ENCODE assay signal across 1 fruit fly cellular context in genomic region chrX:6375636-6376035, dm6.
TF ChIP-seq lines count a peak whose summit lies in the region.

No protein-coding gene starts in this region.

TF ChIP-seq in whole organism, embryonic, 481 proteins besides CTCF, POLR2A, EP300 and RAD21 (continued from another document and continues in another):
- TF ChIP-seq CG10209 (GFP tag; optimal IDR thresholded peaks at IDR 0.05; lab: Kevin White, UChicago) (peak; percentile 39), CG9727 (GFP tag; optimal IDR thresholded peaks at IDR 0.05; lab: Kevin White, UChicago) (peak; percentile 36), E2f2 (GFP tag; IDR thresholded peaks at IDR 0.05; lab: Robert Waterston, UW) (no peak), Sry-β (GFP tag; optimal IDR thresholded peaks at IDR 0.05; lab: Kevin White, UChicago) (no peak), CG12236 (GFP tag; optimal IDR thresholded peaks at IDR 0.05; lab: Kevin White, UChicago) (peak; percentile 14), Hr39 (optimal IDR thresholded peaks at IDR 0.05; lab: Kevin White, UChicago) (no peak), H2.0 (GFP tag; IDR thresholded peaks at IDR 0.05; lab: Robert Waterston, UW) (peak; percentile 7; the same call in 1 of the 2 replicates), CG8765 (GFP tag; IDR thresholded peaks at IDR 0.05; lab: Robert Waterston, UW) (no peak), CG14014 (GFP tag; IDR thresholded peaks at IDR 0.05; lab: Robert Waterston, UW) (peak; percentile 41), ind (GFP tag; optimal IDR thresholded peaks at IDR 0.05; lab: Kevin White, UChicago) (peak; percentile 53), Hand (GFP tag; optimal IDR thresholded peaks at IDR 0.05; lab: Kevin White, UChicago) (peak; percentile 47), Fer3 (tag; optimal IDR thresholded peaks at IDR 0.05; lab: Kevin White, UChicago) (peak; percentile 42), NC2β (GFP tag; optimal IDR thresholded peaks at IDR 0.05; lab: Kevin White, UChicago) (no peak), sima (GFP tag; optimal IDR thresholded peaks at IDR 0.05; lab: Kevin White, UChicago) (no peak), CG30403 (GFP tag; optimal IDR thresholded peaks at IDR 0.05; lab: Kevin White, UChicago) (peak; percentile 47), Hr3 (GFP tag; optimal IDR thresholded peaks at IDR 0.05; lab: Kevin White, UChicago) (peak; percentile 12), maf-S (GFP tag; optimal IDR thresholded peaks at IDR 0.05; lab: Kevin White, UChicago) (no peak), Ets65A (GFP tag; lab: Kevin White, UChicago) (peak; percentile 97), CG1603 (tag; optimal IDR thresholded peaks at IDR 0.05; lab: Kevin White, UChicago) (peak; percentile 64), Bteb2 (GFP tag; optimal IDR thresholded peaks at IDR 0.05; lab: Kevin White, UChicago) (no peak), shn (GFP tag; optimal IDR thresholded peaks at IDR 0.05; lab: Kevin White, UChicago) (no peak), pfk (GFP tag; optimal IDR thresholded peaks at IDR 0.05; lab: Kevin White, UChicago) (no peak), inv (GFP tag; IDR thresholded peaks at IDR 0.05; lab: Robert Waterston, UW; ENCODE audit: partially characterized antibody) (no peak), Rx (GFP tag; IDR thresholded peaks at IDR 0.05; lab: Robert Waterston, UW) (no peak), Dip3 (GFP tag; optimal IDR thresholded peaks at IDR 0.05; lab: Kevin White, UChicago) (peak; percentile 6), CG11560 (tag; IDR thresholded peaks at IDR 0.05; lab: Robert Waterston, UW) (peak; percentile 42; the same call in 1 of the 3 replicates), CG5180 (GFP tag; optimal IDR thresholded peaks at IDR 0.05; lab: Kevin White, UChicago) (no peak), NC2α (GFP tag; optimal IDR thresholded peaks at IDR 0.05; lab: Kevin White, UChicago) (no peak), pum (GFP tag; optimal IDR thresholded peaks at IDR 0.05; lab: Kevin White, UChicago) (peak; percentile 38), dpn (GFP tag; optimal IDR thresholded peaks at IDR 0.05; lab: Kevin White, UChicago) (peak; percentile 32 to 48), CG10959 (GFP tag; IDR thresholded peaks at IDR 0.05; lab: Robert Waterston, UW) (no peak), twi (tag; optimal IDR thresholded peaks at IDR 0.05; lab: Kevin White, UChicago) (no peak), CG3838 (GFP tag; optimal IDR thresholded peaks at IDR 0.05; lab: Kevin White, UChicago) (no peak), CG1233 (GFP tag; optimal IDR thresholded peaks at IDR 0.05; lab: Kevin White, UChicago) (peak; percentile 18), fd3F (GFP tag; optimal IDR thresholded peaks at IDR 0.05; lab: Kevin White, UChicago) (no peak), toy (GFP tag; IDR thresholded peaks at IDR 0.05; lab: Robert Waterston, UW) (no peak), zfh1 (GFP tag; IDR thresholded peaks at IDR 0.05; lab: Robert Waterston, UW) (peak; percentile 55; the same call in 1 of the 3 replicates), CG2202 (tag; optimal IDR thresholded peaks at IDR 0.05; lab: Kevin White, UChicago) (no peak), CG4820 (GFP tag; optimal IDR thresholded peaks at IDR 0.05; lab: Kevin White, UChicago) (peak; percentile 33), cas (GFP tag; IDR thresholded peaks at IDR 0.05; lab: Robert Waterston, UW) (no peak), Spps (tag; optimal IDR thresholded peaks at IDR 0.05; lab: Kevin White, UChicago) (no peak), CG10654 (GFP tag; optimal IDR thresholded peaks at IDR 0.05; lab: Kevin White, UChicago) (no peak), CG17328 (GFP tag; IDR thresholded peaks at IDR 0.05; lab: Robert Waterston, UW) (peak; percentile 41; the same call in 1 of the 2 replicates), unc-4 (GFP tag; IDR thresholded peaks at IDR 0.05; lab: Robert Waterston, UW; ENCODE audit: partially characterized antibody) (no peak), nerfin-2 (GFP tag; IDR thresholded peaks at IDR 0.05; lab: Robert Waterston, UW; ENCODE audit: partially characterized antibody) (no peak), lab (GFP tag; optimal IDR thresholded peaks at IDR 0.05; lab: Kevin White, UChicago) (peak; percentile 80), HLHmδ (GFP tag; optimal IDR thresholded peaks at IDR 0.05; lab: Kevin White, UChicago) (no peak), Drgx (GFP tag; IDR thresholded peaks at IDR 0.05; lab: Robert Waterston, UW) (no peak), run (tag; optimal IDR thresholded peaks at IDR 0.05; lab: Kevin White, UChicago) (no peak), CG7357 (GFP tag; IDR thresholded peaks at IDR 0.05; lab: Robert Waterston, UW) (no peak), wek (GFP tag; optimal IDR thresholded peaks at IDR 0.05; lab: Kevin White, UChicago) (no peak), nerfin-1 (tag; optimal IDR thresholded peaks at IDR 0.05; lab: Kevin White, UChicago) (no peak), CG7745 (tag; optimal IDR thresholded peaks at IDR 0.05; lab: Kevin White, UChicago) (no peak), CG17186 (GFP tag; optimal IDR thresholded peaks at IDR 0.05; lab: Kevin White, UChicago) (no peak), Hmx (GFP tag; optimal IDR thresholded peaks at IDR 0.05; lab: Kevin White, UChicago) (no peak), CG6272 (GFP tag; IDR thresholded peaks at IDR 0.05; lab: Robert Waterston, UW) (no peak), lilli (GFP tag; optimal IDR thresholded peaks at IDR 0.05; lab: Kevin White, UChicago) (peak; percentile 50), al (GFP tag; IDR thresholded peaks at IDR 0.05; lab: Robert Waterston, UW) (no peak), ttk (GFP tag; IDR thresholded peaks at IDR 0.05; lab: Robert Waterston, UW) (peak; percentile 43; the same call in 1 of the 2 replicates), CG4707 (GFP tag; optimal IDR thresholded peaks at IDR 0.05; lab: Kevin White, UChicago) (no peak), CG3847 (GFP tag; IDR thresholded peaks at IDR 0.05; lab: Robert Waterston, UW) (0 out of 2 replicates have a peak, but pooled peaks have one; percentile 20), vfl (GFP tag; optimal IDR thresholded peaks at IDR 0.05; lab: Kevin White, UChicago) (no peak), Deaf1 (tag; optimal IDR thresholded peaks at IDR 0.05; lab: Kevin White, UChicago) (peak; percentile 8), CG18011 (GFP tag; optimal IDR thresholded peaks at IDR 0.05; lab: Kevin White, UChicago) (no peak), insv (GFP tag; optimal IDR thresholded peaks at IDR 0.05; lab: Kevin White, UChicago) (no peak), Hr78 (GFP tag; optimal IDR thresholded peaks at IDR 0.05; lab: Kevin White, UChicago) (no peak), B-H2 (GFP tag; optimal IDR thresholded peaks at IDR 0.05; lab: Kevin White, UChicago) (no peak), CG3995 (GFP tag; optimal IDR thresholded peaks at IDR 0.05; lab: Kevin White, UChicago) (no peak), ftz-f1 (GFP tag; optimal IDR thresholded peaks at IDR 0.05; lab: Kevin White, UChicago) (no peak), salm (tag; optimal IDR thresholded peaks at IDR 0.05; lab: Kevin White, UChicago) (no peak), HmgD (GFP tag; optimal IDR thresholded peaks at IDR 0.05; lab: Kevin White, UChicago) (no peak), fd96Cb (tag; optimal IDR thresholded peaks at IDR 0.05; lab: Kevin White, UChicago) (peak; percentile 49), Dll (GFP tag; IDR thresholded peaks at IDR 0.05; lab: Robert Waterston, UW; ENCODE audit: partially characterized antibody) (no peak), Gsc (GFP tag; IDR thresholded peaks at IDR 0.05; lab: Robert Waterston, UW) (no peak), bsh (GFP tag; optimal IDR thresholded peaks at IDR 0.05; lab: Kevin White, UChicago) (peak in 1 of 2 experiments; percentile 40), gsb-n (tag; optimal IDR thresholded peaks at IDR 0.05; lab: Kevin White, UChicago) (no peak), jing (GFP tag; optimal IDR thresholded peaks at IDR 0.05; lab: Kevin White, UChicago) (no peak), HLH54F (GFP tag; optimal IDR thresholded peaks at IDR 0.05; lab: Kevin White, UChicago) (peak; percentile 21), dimm (GFP tag; IDR thresholded peaks at IDR 0.05; lab: Robert Waterston, UW) (no peak), CG3163 (GFP tag; optimal IDR thresholded peaks at IDR 0.05; lab: Kevin White, UChicago) (no peak), trh (GFP tag; optimal IDR thresholded peaks at IDR 0.05; lab: Kevin White, UChicago) (no peak), fru (optimal IDR thresholded peaks at IDR 0.05; lab: Kevin White, UChicago) (no peak), Trl (optimal IDR thresholded peaks at IDR 0.05; lab: Kevin White, UChicago) (no peak), Trl (GFP tag; optimal IDR thresholded peaks at IDR 0.05; lab: Kevin White, UChicago) (peak; percentile 29), NFAT (GFP tag; IDR thresholded peaks at IDR 0.05; lab: Robert Waterston, UW) (no peak), CG6175 (GFP tag; IDR thresholded peaks at IDR 0.05; lab: Robert Waterston, UW) (no peak), NfI (GFP tag; optimal IDR thresholded peaks at IDR 0.05; lab: Kevin White, UChicago) (peak; percentile 38), CG7928 (GFP tag; optimal IDR thresholded peaks at IDR 0.05; lab: Kevin White, UChicago) (no peak), sens (GFP tag; lab: Kevin White, UChicago) (peak; percentile 82), CG34422 (GFP tag; IDR thresholded peaks at IDR 0.05; lab: Robert Waterston, UW) (no peak), Taf1 (GFP tag; IDR thresholded peaks at IDR 0.05; lab: Robert Waterston, UW) (no peak), dan (GFP tag; IDR thresholded peaks at IDR 0.05; lab: Robert Waterston, UW) (no peak), Chrac-16 (GFP tag; optimal IDR thresholded peaks at IDR 0.05; lab: Kevin White, UChicago) (no peak), Tbp (GFP tag; optimal IDR thresholded peaks at IDR 0.05; lab: Kevin White, UChicago) (no peak), CG12769 (tag; optimal IDR thresholded peaks at IDR 0.05; lab: Kevin White, UChicago) (no peak), az2 (GFP tag; optimal IDR thresholded peaks at IDR 0.05; lab: Kevin White, UChicago) (peak; percentile 31), hkb (optimal IDR thresholded peaks at IDR 0.05; lab: Kevin White, UChicago) (no peak), hkb (GFP tag; IDR thresholded peaks at IDR 0.05; lab: Robert Waterston, UW) (peak; percentile 37; the same call in 1 of the 2 replicates), CG8478 (optimal IDR thresholded peaks at IDR 0.05; lab: Kevin White, UChicago) (no peak), Ets97D (GFP tag; optimal IDR thresholded peaks at IDR 0.05; lab: Kevin White, UChicago) (no peak), CG11696 (GFP tag; IDR thresholded peaks at IDR 0.05; lab: Robert Waterston, UW) (no peak), CG17359 (tag; optimal IDR thresholded peaks at IDR 0.05; lab: Kevin White, UChicago) (peak; percentile 36), YL-1 (GFP tag; optimal IDR thresholded peaks at IDR 0.05; lab: Kevin White, UChicago) (no peak), Stat92E (GFP tag; optimal IDR thresholded peaks at IDR 0.05; lab: Kevin White, UChicago) (no peak), grau (tag; optimal IDR thresholded peaks at IDR 0.05; lab: Kevin White, UChicago) (peak; percentile 62), mirr (GFP tag; optimal IDR thresholded peaks at IDR 0.05; lab: Kevin White, UChicago) (no peak), CG2129 (GFP tag; IDR thresholded peaks at IDR 0.05; lab: Robert Waterston, UW; ENCODE audit: partially characterized antibody) (no peak), CG32772 (GFP tag; IDR thresholded peaks at IDR 0.05; lab: Robert Waterston, UW) (no peak), exex (tag; optimal IDR thresholded peaks at IDR 0.05; lab: Kevin White, UChicago) (no peak), CG34376 (GFP tag; optimal IDR thresholded peaks at IDR 0.05; lab: Kevin White, UChicago) (peak; percentile 34), sd (tag; optimal IDR thresholded peaks at IDR 0.05; lab: Kevin White, UChicago) (no peak), CG18764 (GFP tag; optimal IDR thresholded peaks at IDR 0.05; lab: Kevin White, UChicago) (no peak), nom (GFP tag; optimal IDR thresholded peaks at IDR 0.05; lab: Kevin White, UChicago) (no peak), cwo (GFP tag; optimal IDR thresholded peaks at IDR 0.05; lab: Kevin White, UChicago) (peak; percentile 61), H15 (GFP tag; IDR thresholded peaks at IDR 0.05; lab: Robert Waterston, UW) (no peak), CG30020 (tag; optimal IDR thresholded peaks at IDR 0.05; lab: Kevin White, UChicago) (no peak), Sry-δ (GFP tag; optimal IDR thresholded peaks at IDR 0.05; lab: Kevin White, UChicago) (no peak), Bgb (GFP tag; IDR thresholded peaks at IDR 0.05; lab: Robert Waterston, UW; ENCODE audit: partially characterized antibody) (no peak), lov (optimal IDR thresholded peaks at IDR 0.05; lab: Kevin White, UChicago) (no peak), lov (GFP tag; IDR thresholded peaks at IDR 0.05; lab: Robert Waterston, UW) (no peak), CG18262 (tag; optimal IDR thresholded peaks at IDR 0.05; lab: Kevin White, UChicago) (peak; percentile 22), Atf3 (GFP tag; optimal IDR thresholded peaks at IDR 0.05; lab: Kevin White, UChicago) (no peak), ab (GFP tag; optimal IDR thresholded peaks at IDR 0.05; lab: Kevin White, UChicago) (no peak), CG12071 (GFP tag; optimal IDR thresholded peaks at IDR 0.05; lab: Kevin White, UChicago) (peak; percentile 48), Asciz (GFP tag; optimal IDR thresholded peaks at IDR 0.05; lab: Kevin White, UChicago) (no peak), CG17912 (GFP tag; optimal IDR thresholded peaks at IDR 0.05; lab: Kevin White, UChicago) (no peak), CG11085 (GFP tag; IDR thresholded peaks at IDR 0.05; lab: Robert Waterston, UW) (no peak), wdn (GFP tag; IDR thresholded peaks at IDR 0.05; lab: Robert Waterston, UW) (no peak; the same call in 1 of the 2 replicates), Ada2b (GFP tag; IDR thresholded peaks at IDR 0.05; lab: Robert Waterston, UW) (peak; percentile 60; the same call in 1 of the 2 replicates), CG16815 (GFP tag; optimal IDR thresholded peaks at IDR 0.05; lab: Kevin White, UChicago) (no peak), pho (GFP tag; optimal IDR thresholded peaks at IDR 0.05; lab: Kevin White, UChicago) (no peak), CG6791 (GFP tag; IDR thresholded peaks at IDR 0.05; lab: Robert Waterston, UW; ENCODE audit: partially characterized antibody) (no peak), Gug (GFP tag; IDR thresholded peaks at IDR 0.05; lab: Robert Waterston, UW) (no peak; the same call in 3 of the 4 replicates), CG9932 (GFP tag; IDR thresholded peaks at IDR 0.05; lab: Robert Waterston, UW) (peak; percentile 40; the same call in 1 of the 2 replicates), C15 (GFP tag; IDR thresholded peaks at IDR 0.05; lab: Robert Waterston, UW) (no peak), CG3281 (GFP tag; optimal IDR thresholded peaks at IDR 0.05; lab: Kevin White, UChicago) (peak; percentile 61), CG13287 (GFP tag; IDR thresholded peaks at IDR 0.05; lab: Robert Waterston, UW; ENCODE audit: partially characterized antibody) (no peak)
